Worm (Caenorhabditis elegans) whole organism, late embryonic: ENCODE measurements around the gene R08C7.4.

Source experiments
- C08G9.2 ChIP-seq: sonication (generic microtip); optimal IDR thresholded peaks from 2 replicates; lab custom pipeline; 2016; ENCODE audit warnings: mild to moderate bottlenecking, missing genetic modification characterization, moderate library complexity, missing compliant biosample characterization
- C38D4.7 ChIP-seq: fragments of 200-800 bp; sonication (Bioruptor generic); optimal IDR thresholded peaks from 2 replicates; lab custom pipeline; 2018; ENCODE audit warnings: mild to moderate bottlenecking, missing genetic modification characterization, moderate library complexity, missing compliant biosample characterization
- K02D7.2 ChIP-seq: sonication (generic microtip); optimal IDR thresholded peaks from 2 replicates; lab custom pipeline; 2017; ENCODE audit warnings: mild to moderate bottlenecking, missing genetic modification characterization, missing compliant biosample characterization
- T23F11.4 ChIP-seq: fragments of 200-800 bp; sonication (Bioruptor generic); optimal IDR thresholded peaks from 2 replicates; lab custom pipeline; 2018; ENCODE audit warnings: mild to moderate bottlenecking, missing genetic modification characterization, missing compliant biosample characterization
- ama-1 ChIP-seq: fragments of 150-350 bp; optimal IDR thresholded peaks from 2 replicates; lab custom pipeline; 2014
- ceh-14 ChIP-seq: sonication (generic microtip); optimal IDR thresholded peaks from 2 replicates; lab custom pipeline; 2016; ENCODE audit warnings: missing genotype, missing genetic modification characterization, missing compliant biosample characterization
- ceh-19 ChIP-seq: fragments of 200-800 bp; sonication (Bioruptor generic); optimal IDR thresholded peaks from 2 replicates; lab custom pipeline; 2018; ENCODE audit warnings: mild to moderate bottlenecking, missing genetic modification characterization, missing compliant biosample characterization
- ceh-2 ChIP-seq: sonication (generic microtip); optimal IDR thresholded peaks from 2 replicates; lab custom pipeline; 2016; ENCODE audit warnings: missing genotype, missing genetic modification characterization, missing compliant biosample characterization
- ceh-22 ChIP-seq: sonication (generic microtip); optimal IDR thresholded peaks from 2 replicates; lab custom pipeline; 2017; ENCODE audit warnings: missing biosample characterization, missing genetic modification characterization
- ceh-24 ChIP-seq: sonication (generic microtip); optimal IDR thresholded peaks from 2 replicates; lab custom pipeline; 2016; ENCODE audit warnings: mild to moderate bottlenecking, missing genetic modification characterization, missing compliant biosample characterization
- ceh-30 ChIP-seq: fragments of 150-350 bp; optimal IDR thresholded peaks from 2 replicates; lab custom pipeline; 2014; ENCODE audit warnings: missing biosample characterization, missing genetic modification characterization
- ceh-34 ChIP-seq: sonication (generic microtip); optimal IDR thresholded peaks from 2 replicates; lab custom pipeline; 2016; ENCODE audit warnings: mild to moderate bottlenecking, missing genetic modification characterization, missing compliant biosample characterization
- ceh-45 ChIP-seq: fragments of 200-800 bp; sonication (Bioruptor generic); IDR thresholded peaks from 2 replicates; pipeline ENCODE4 v1.3.6; 2022; ENCODE audit warnings: missing genetic modification reagents, missing genetic modification characterization, missing compliant biosample characterization
- ceh-6 ChIP-seq: fragments of 200-800 bp; sonication (Bioruptor generic); optimal IDR thresholded peaks from 2 replicates; lab custom pipeline; 2018; ENCODE audit warnings: mild to moderate bottlenecking, missing genetic modification characterization, missing compliant biosample characterization
- dmd-4 ChIP-seq: sonication (generic microtip); optimal IDR thresholded peaks from 2 replicates; lab custom pipeline; 2016; ENCODE audit warnings: borderline replicate concordance, missing genetic modification characterization, missing compliant biosample characterization
- dve-1 ChIP-seq: sonication (generic microtip); optimal IDR thresholded peaks from 2 replicates; lab custom pipeline; 2017; ENCODE audit warnings: antibody characterized with exemption, mild to moderate bottlenecking, missing genetic modification characterization, missing compliant biosample characterization
- ets-4 ChIP-seq: sonication (generic microtip); optimal IDR thresholded peaks from 2 replicates; lab custom pipeline; 2016; ENCODE audit warnings: missing genetic modification characterization, missing compliant biosample characterization
- eyg-1 ChIP-seq: sonication (generic microtip); optimal IDR thresholded peaks from 2 replicates; lab custom pipeline; 2016; ENCODE audit warnings: missing genotype, missing genetic modification characterization, missing compliant biosample characterization
- fax-1 ChIP-seq: sonication (generic microtip); optimal IDR thresholded peaks from 2 replicates; lab custom pipeline; 2016; ENCODE audit warnings: missing genotype, missing genetic modification characterization, missing compliant biosample characterization
- fkh-10 ChIP-seq: fragments of 150-350 bp; optimal IDR thresholded peaks from 2 replicates; lab custom pipeline; 2014; ENCODE audit warnings: missing biosample characterization, missing genetic modification reagents, missing genetic modification characterization
- fkh-6 ChIP-seq: sonication (generic microtip); optimal IDR thresholded peaks from 2 replicates; lab custom pipeline; 2016; ENCODE audit warnings: missing genetic modification characterization, missing compliant biosample characterization
- gmeb-2 ChIP-seq: sonication (generic microtip); optimal IDR thresholded peaks from 2 replicates; lab custom pipeline; 2016; ENCODE audit warnings: missing genetic modification characterization, inconsistent platforms, missing compliant biosample characterization
- hlh-30 ChIP-seq: sonication (generic microtip); optimal IDR thresholded peaks from 2 replicates; lab custom pipeline; 2017; ENCODE audit warnings: antibody characterized with exemption, missing genetic modification characterization, missing compliant biosample characterization; ENCODE audit not compliant: insufficient read depth
- mec-3 ChIP-seq: sonication (generic microtip); optimal IDR thresholded peaks from 2 replicates; lab custom pipeline; 2016; ENCODE audit warnings: borderline replicate concordance, missing genetic modification characterization, missing compliant biosample characterization
- nfya-1 ChIP-seq: sonication (generic microtip); optimal IDR thresholded peaks from 2 replicates; lab custom pipeline; 2017; ENCODE audit warnings: missing genetic modification characterization, mild to moderate bottlenecking, missing compliant biosample characterization, antibody characterized with exemption, moderate library complexity
- nhr-232 ChIP-seq: sonication (generic microtip); optimal IDR thresholded peaks from 2 replicates; lab custom pipeline; 2016; ENCODE audit warnings: missing genetic modification characterization, missing compliant biosample characterization
- npax-4 ChIP-seq: sonication (generic microtip); optimal IDR thresholded peaks from 2 replicates; lab custom pipeline; 2016; ENCODE audit warnings: missing genetic modification characterization, missing compliant biosample characterization
- pat-9 ChIP-seq: fragments of 200-800 bp; sonication (Bioruptor generic); optimal IDR thresholded peaks from 2 replicates; lab custom pipeline; 2018; ENCODE audit warnings: mild to moderate bottlenecking, missing genetic modification characterization, moderate library complexity, missing compliant biosample characterization
- pax-1 ChIP-seq: fragments of 150-350 bp; optimal IDR thresholded peaks from 2 replicates; lab custom pipeline; 2014; ENCODE audit warnings: missing biosample characterization, missing genetic modification characterization
- pha-2 ChIP-seq: sonication (generic microtip); optimal IDR thresholded peaks from 2 replicates; lab custom pipeline; 2017; ENCODE audit warnings: mild to moderate bottlenecking, missing genetic modification characterization, missing compliant biosample characterization
- pqm-1 ChIP-seq: sonication (generic microtip); optimal IDR thresholded peaks from 2 replicates; lab custom pipeline; 2016; ENCODE audit warnings: missing genetic modification characterization, missing compliant biosample characterization
- pros-1 ChIP-seq: fragments of 150-350 bp; optimal IDR thresholded peaks from 2 replicates; lab custom pipeline; 2014; ENCODE audit warnings: missing biosample characterization, missing genetic modification reagents, missing genetic modification characterization
- ref-2 ChIP-seq: sonication (generic microtip); optimal IDR thresholded peaks from 2 replicates; lab custom pipeline; 2016; ENCODE audit warnings: missing genetic modification characterization, missing compliant biosample characterization
- sdc-2 ChIP-seq: sonication (generic microtip); optimal IDR thresholded peaks from 2 replicates; lab custom pipeline; 2016; ENCODE audit warnings: missing genotype, missing genetic modification characterization, missing compliant biosample characterization
- tbx-2 ChIP-seq: sonication (generic microtip); optimal IDR thresholded peaks from 2 replicates; lab custom pipeline; 2016; ENCODE audit warnings: missing genetic modification characterization, missing compliant biosample characterization
- tbx-7 ChIP-seq: sonication (generic microtip); optimal IDR thresholded peaks from 2 replicates; lab custom pipeline; 2016; ENCODE audit warnings: missing genotype, missing genetic modification characterization, missing compliant biosample characterization
- unc-42 ChIP-seq: sonication (generic microtip); optimal IDR thresholded peaks from 2 replicates; lab custom pipeline; 2016; ENCODE audit warnings: missing genotype, missing genetic modification characterization, missing compliant biosample characterization
- unc-55 ChIP-seq: sonication (generic microtip); optimal IDR thresholded peaks from 2 replicates; lab custom pipeline; 2017; ENCODE audit warnings: missing biosample characterization, missing genetic modification reagents, missing genetic modification characterization
- unc-86 ChIP-seq: sonication (generic microtip); optimal IDR thresholded peaks from 2 replicates; lab custom pipeline; 2016; ENCODE audit warnings: missing genetic modification characterization, missing compliant biosample characterization
- zip-5 ChIP-seq: sonication (generic microtip); optimal IDR thresholded peaks from 2 replicates; lab custom pipeline; 2016; ENCODE audit warnings: missing genetic modification characterization, missing compliant biosample characterization
- ztf-16 ChIP-seq: sonication (generic microtip); optimal IDR thresholded peaks from 2 replicates; lab custom pipeline; 2017; ENCODE audit warnings: missing genetic modification characterization, missing compliant biosample characterization

The R08C7.4 gene

ce11 chrIV:4411311-4411947 lies 23.4 kb upstream of the R08C7.4 start:
- TF ChIP-seq ref-2 (tag; lab: Kevin White, UChicago) = peak; percentile 0
- no peak for TF ChIP-seq tbx-7 (tag; lab: Kevin White, UChicago)

- no peak for TF ChIP-seq zip-5 (tag; lab: Kevin White, UChicago)
- no peak for TF ChIP-seq C38D4.7 (GFP tag; lab: Kevin White, UChicago)
- no peak for TF ChIP-seq eyg-1
- no peak for TF ChIP-seq ets-4 (tag; lab: Kevin White, UChicago)
- TF ChIP-seq sdc-2 (tag; lab: Kevin White, UChicago) = no peak
- TF ChIP-seq gmeb-2 (tag; lab: Kevin White, UChicago) = no peak
- no peak for TF ChIP-seq pat-9 (tag; lab: Kevin White, UChicago)
- no peak for TF ChIP-seq ceh-2 (tag; lab: Kevin White, UChicago)
- TF ChIP-seq ceh-19 (GFP tag; lab: Kevin White, UChicago) = no peak
- TF ChIP-seq ceh-14 (tag; lab: Kevin White, UChicago) = no peak
- no peak for TF ChIP-seq ceh-45
- TF ChIP-seq fax-1 (tag; lab: Kevin White, UChicago) = no peak
- TF ChIP-seq K02D7.2 (tag; lab: Kevin White, UChicago) = no peak
- no peak for TF ChIP-seq ama-1 (lab: Kevin White, UChicago)
- no peak for TF ChIP-seq hlh-30 (tag; lab: Kevin White, UChicago)
- TF ChIP-seq pros-1 (tag; lab: Kevin White, UChicago) = no peak
- TF ChIP-seq unc-55 (GFP tag; lab: Kevin White, UChicago) = no peak
- no peak for TF ChIP-seq ceh-24
Measured at ce11 chrIV:4411948-4412335, 22.9 kb upstream of the R08C7.4 start.

ce11 chrIV:4413114-4413513 lies 21.7 kb upstream of the R08C7.4 start:
- TF ChIP-seq ceh-2 (tag; lab: Kevin White, UChicago) = no peak
- TF ChIP-seq fkh-10 (GFP tag; lab: Kevin White, UChicago) = no peak
- TF ChIP-seq zip-5 (tag; lab: Kevin White, UChicago) = no peak
- no peak for TF ChIP-seq pqm-1 (tag; lab: Kevin White, UChicago)
- no peak for TF ChIP-seq ceh-45
- no peak for TF ChIP-seq npax-4
- TF ChIP-seq ceh-30 (tag; lab: Kevin White, UChicago) = no peak
- TF ChIP-seq ceh-22 (tag; lab: Kevin White, UChicago) = no peak
- no peak for TF ChIP-seq dve-1 (tag; lab: Kevin White, UChicago)
- TF ChIP-seq pax-1 = no peak
- no peak for TF ChIP-seq ztf-16
- no peak for TF ChIP-seq mec-3 (tag; lab: Kevin White, UChicago)
- no peak for TF ChIP-seq nhr-232
- no peak for TF ChIP-seq ceh-6 (GFP tag; lab: Kevin White, UChicago)
- no peak for TF ChIP-seq dmd-4 (tag; lab: Kevin White, UChicago)
- TF ChIP-seq unc-55 (GFP tag; lab: Kevin White, UChicago) = no peak
- TF ChIP-seq unc-86 (tag; lab: Kevin White, UChicago) = no peak
- no peak for TF ChIP-seq fax-1 (tag; lab: Kevin White, UChicago)
- no peak for TF ChIP-seq tbx-2 (tag; lab: Kevin White, UChicago)
- no peak for TF ChIP-seq pha-2 (tag; lab: Kevin White, UChicago)
- TF ChIP-seq, all 69 proteins: peak for 0

DNA sequence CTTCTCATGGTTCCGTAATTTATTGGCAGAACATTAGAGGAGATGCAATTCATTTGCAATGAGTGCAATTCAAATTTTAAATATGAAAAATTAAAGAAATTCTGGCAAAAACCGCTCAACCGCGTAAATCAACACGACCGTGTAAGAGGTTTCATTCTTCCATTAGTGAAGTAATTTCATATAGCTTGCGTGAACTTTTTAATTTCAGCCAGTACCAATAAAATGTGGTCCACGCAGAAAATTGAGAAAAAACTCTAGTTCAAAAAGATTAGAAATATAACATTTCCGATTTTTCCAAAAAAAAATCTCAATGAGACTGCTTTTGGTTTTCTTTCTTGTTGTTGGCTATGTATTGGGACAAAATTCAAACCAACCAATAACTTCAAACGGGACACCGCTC lies 12.8 kb upstream of the R08C7.4 start, which contains the start of gene clec-175:
clec-175 (plus strand) TSS at position 301 of the 400 bp plus-strand sequence.
- TF ChIP-seq fkh-10 (GFP tag; lab: Kevin White, UChicago) (no peak), unc-42 (no peak), pat-9 (tag; lab: Kevin White, UChicago) (no peak), T23F11.4 (no peak), C08G9.2 (tag; lab: Kevin White, UChicago) (no peak), npax-4 (no peak), ceh-34 (no peak), unc-55 (GFP tag; lab: Kevin White, UChicago) (no peak), fkh-6 (tag; lab: Kevin White, UChicago) (no peak), mec-3 (tag; lab: Kevin White, UChicago) (no peak), nfya-1 (no peak)
- TF ChIP-seq, all 69 proteins: peak for 0
